Worm (Caenorhabditis elegans) whole organism, L2 larva: ENCODE results near the gene H37A05.4.

Experiments
- gmeb-1 ChIP-seq: fragments of 150-350 bp; optimal IDR thresholded peaks from 2 replicates; lab custom pipeline; 2014; ENCODE audit warnings: missing biosample characterization, missing genetic modification characterization
- mab-5 ChIP-seq: fragments of 150-350 bp; optimal IDR thresholded peaks from 2 replicates; lab custom pipeline; 2014; ENCODE audit warnings: missing biosample characterization, missing genetic modification characterization
- nhr-12 ChIP-seq: fragments of 150-350 bp; optimal IDR thresholded peaks from 2 replicates; lab custom pipeline; 2014; ENCODE audit warnings: missing biosample characterization, missing genetic modification characterization

- TF ChIP-seq nhr-12 (tag; lab: Kevin White, UChicago) (no peak), gmeb-1 (tag; lab: Kevin White, UChicago) (no peak), mab-5 (tag; lab: Kevin White, UChicago) (no peak)
These were observed 51.2 kb downstream of the H37A05.4 start for ce11 chrV:13598370-13598769.
